Fruit fly (Drosophila melanogaster) whole organism, embryonic: ENCODE measurements around the gene JMJD4.

Source experiments
- BEAF-32 ChIP-seq: fragments of 200-800 bp; sonication (Bioruptor generic); optimal IDR thresholded peaks from 3 replicates; lab custom pipeline; 2017; ENCODE audit warnings: missing biosample characterization, missing genetic modification characterization, mild to moderate bottlenecking, moderate library complexity, missing genetic modification reagents
- BtbVII ChIP-seq: fragments of 200-800 bp; sonication (Bioruptor generic); optimal IDR thresholded peaks from 3 replicates; lab custom pipeline; 2017; ENCODE audit warnings: missing biosample characterization, mild to moderate bottlenecking, missing genetic modification characterization
- CG10321 ChIP-seq: fragments of 200-800 bp; sonication (Bioruptor generic); IDR thresholded peaks from 2 replicates; pipeline ENCODE4 v1.3.6; 2022; ENCODE audit warnings: missing biosample characterization, missing genetic modification characterization
- CG11247 ChIP-seq: fragments of 200-800 bp; sonication (Bioruptor generic); IDR thresholded peaks from 2 replicates; pipeline ENCODE4 v1.3.6; 2022; ENCODE audit warnings: missing biosample characterization, missing genetic modification characterization
- CG11456 ChIP-seq: fragments of 200-800 bp; sonication (Bioruptor generic); IDR thresholded peaks from 3 replicates; pipeline ENCODE4 v1.3.6; 2022; ENCODE audit warnings: missing biosample characterization, missing genetic modification characterization
- CG11695 ChIP-seq: fragments of 200-800 bp; sonication (Bioruptor generic); IDR thresholded peaks from 3 replicates; pipeline ENCODE4 v1.3.6; 2022; ENCODE audit warnings: missing biosample characterization, missing genetic modification characterization
- CG12155 ChIP-seq: fragments of 200-800 bp; sonication (Bioruptor generic); optimal IDR thresholded peaks from 3 replicates; lab custom pipeline; 2016; ENCODE audit warnings: missing biosample characterization, missing genetic modification characterization
- CG13123 ChIP-seq: fragments of 200-800 bp; sonication (Bioruptor generic); optimal IDR thresholded peaks from 2 replicates; lab custom pipeline; 2016; ENCODE audit warnings: missing biosample characterization, missing genetic modification characterization
- CG13894 ChIP-seq: fragments of 200-800 bp; sonication (Bioruptor generic); optimal IDR thresholded peaks from 3 replicates; lab custom pipeline; 2018; ENCODE audit warnings: missing biosample characterization, mild to moderate bottlenecking, missing genetic modification characterization, moderate library complexity
- CG15696 ChIP-seq: fragments of 200-800 bp; sonication (Bioruptor generic); optimal IDR thresholded peaks from 2 replicates; lab custom pipeline; 2019; ENCODE audit warnings: missing biosample characterization, mild to moderate bottlenecking, missing genetic modification characterization, moderate library complexity
- CG18011 ChIP-seq: fragments of 200-800 bp; sonication (Bioruptor generic); optimal IDR thresholded peaks from 2 replicates; lab custom pipeline; 2017; ENCODE audit warnings: missing biosample characterization, missing genetic modification characterization, mild to moderate bottlenecking, moderate library complexity, missing genotype
- CG18619 ChIP-seq: fragments of 200-800 bp; sonication (Bioruptor generic); optimal IDR thresholded peaks from 3 replicates; lab custom pipeline; 2017; ENCODE audit warnings: missing biosample characterization, mild to moderate bottlenecking, missing genetic modification characterization
- CG4424 ChIP-seq: fragments of 200-800 bp; sonication (Bioruptor generic); optimal IDR thresholded peaks from 3 replicates; lab custom pipeline; 2016; ENCODE audit warnings: missing biosample characterization, missing genetic modification characterization
- CG7928 ChIP-seq: fragments of 200-800 bp; sonication (Bioruptor generic); optimal IDR thresholded peaks from 2 replicates; lab custom pipeline; 2017; ENCODE audit warnings: missing biosample characterization, mild to moderate bottlenecking, missing genetic modification characterization
- CTCF ChIP-seq: fragments of 200-800 bp; sonication (Bioruptor generic); optimal IDR thresholded peaks from 2 replicates; lab custom pipeline; 2017; ENCODE audit warnings: missing biosample characterization, mild to moderate bottlenecking, missing genetic modification characterization, moderate library complexity
- D19B ChIP-seq: fragments of 200-800 bp; sonication (Bioruptor generic); optimal IDR thresholded peaks from 2 replicates; lab custom pipeline; 2017; ENCODE audit warnings: missing biosample characterization, mild to moderate bottlenecking, missing genetic modification characterization
- Dbx ChIP-seq: fragments of 200-800 bp; sonication (Bioruptor generic); IDR thresholded peaks from 3 replicates; pipeline ENCODE4 v1.3.6; 2022; ENCODE audit warnings: missing biosample characterization, missing genetic modification characterization
- Dip3 ChIP-seq: fragments of 200-800 bp; sonication (Bioruptor generic); optimal IDR thresholded peaks from 3 replicates; lab custom pipeline; 2016; ENCODE audit warnings: missing biosample characterization, missing genetic modification characterization
- HHEX ChIP-seq: fragments of 200-800 bp; sonication (Bioruptor generic); optimal IDR thresholded peaks from 3 replicates; lab custom pipeline; 2017; ENCODE audit warnings: missing biosample characterization, mild to moderate bottlenecking, missing genetic modification characterization, missing genetic modification reagents
- HmgZ ChIP-seq: fragments of 200-800 bp; sonication (Bioruptor generic); optimal IDR thresholded peaks from 2 replicates; lab custom pipeline; 2018; ENCODE audit warnings: missing biosample characterization, mild to moderate bottlenecking, missing genetic modification characterization
- NfI ChIP-seq: fragments of 200-800 bp; sonication (Bioruptor generic); optimal IDR thresholded peaks from 3 replicates; lab custom pipeline; 2018; ENCODE audit warnings: missing biosample characterization, mild to moderate bottlenecking, missing genetic modification characterization, moderate library complexity
- Pdp1 ChIP-seq, 2 experiments: fragments of 200-800 bp; sonication (Bioruptor generic); optimal IDR thresholded peaks; 3 replicates each; lab custom pipeline; 2016; ENCODE audit warnings: missing biosample characterization in 2 of 2, missing genetic modification characterization in 2 of 2, mild to moderate bottlenecking in 1 of 2, moderate library complexity in 1 of 2
- Tbp ChIP-seq: fragments of >200 bp; optimal IDR thresholded peaks from 2 replicates; lab custom pipeline; 2018; ENCODE audit warnings: missing biosample characterization, missing genetic modification characterization
- bcd ChIP-seq: fragments of 200-800 bp; sonication (Bioruptor generic); optimal IDR thresholded peaks from 2 replicates; lab custom pipeline; 2017; ENCODE audit warnings: missing biosample characterization, mild to moderate bottlenecking, missing genetic modification characterization
- bowl ChIP-seq: fragments of 200-800 bp; sonication (Bioruptor generic); IDR thresholded peaks from 2 replicates; pipeline ENCODE4 v1.3.6; 2022; ENCODE audit warnings: missing biosample characterization, missing genetic modification characterization
- caup ChIP-seq: fragments of 200-800 bp; sonication (Bioruptor generic); optimal IDR thresholded peaks from 3 replicates; lab custom pipeline; 2017; ENCODE audit warnings: missing biosample characterization, mild to moderate bottlenecking, missing genetic modification characterization, moderate library complexity; ENCODE audit not compliant: severe bottlenecking
- chinmo ChIP-seq: fragments of 200-800 bp; sonication (Bioruptor generic); IDR thresholded peaks from 4 replicates; pipeline ENCODE4 v1.3.6; 2022; ENCODE audit warnings: missing biosample characterization, missing genetic modification characterization; ENCODE audit not compliant: partially characterized antibody
- chn ChIP-seq: fragments of 200-800 bp; sonication (Bioruptor generic); optimal IDR thresholded peaks from 2 replicates; lab custom pipeline; 2016; ENCODE audit warnings: missing biosample characterization, missing genetic modification characterization
- ci ChIP-seq: fragments of 200-800 bp; sonication (Bioruptor generic); IDR thresholded peaks from 3 replicates; pipeline ENCODE4 v1.3.6; 2022; ENCODE audit warnings: missing biosample characterization, missing genetic modification characterization
- cwo ChIP-seq: fragments of 200-800 bp; sonication (Bioruptor generic); optimal IDR thresholded peaks from 3 replicates; lab custom pipeline; 2017; ENCODE audit warnings: missing biosample characterization, missing genetic modification characterization, mild to moderate bottlenecking, moderate library complexity, missing genetic modification reagents
- ftz-f1 ChIP-seq: fragments of 200-800 bp; sonication (Bioruptor generic); optimal IDR thresholded peaks from 2 replicates; lab custom pipeline; 2016; ENCODE audit warnings: missing biosample characterization, missing genetic modification characterization
- gcm ChIP-seq: fragments of 200-800 bp; sonication (Bioruptor generic); optimal IDR thresholded peaks from 2 replicates; lab custom pipeline; 2019; ENCODE audit warnings: missing biosample characterization, mild to moderate bottlenecking, missing genetic modification characterization, moderate library complexity
- gro ChIP-seq: fragments of 200-800 bp; sonication (Bioruptor generic); optimal IDR thresholded peaks from 2 replicates; lab custom pipeline; 2016; ENCODE audit warnings: missing biosample characterization, missing genetic modification characterization
- gsb-n ChIP-seq: fragments of 200-800 bp; sonication (Bioruptor generic); optimal IDR thresholded peaks from 3 replicates; lab custom pipeline; 2018; ENCODE audit warnings: missing biosample characterization, mild to moderate bottlenecking, missing genetic modification characterization
- hbn ChIP-seq: fragments of 200-800 bp; sonication (Bioruptor generic); IDR thresholded peaks from 2 replicates; pipeline ENCODE4 v1.3.6; 2022; ENCODE audit warnings: missing biosample characterization, missing genetic modification characterization; ENCODE audit not compliant: partially characterized antibody
- hkb ChIP-seq, 2 experiments: fragments of 200-800 bp in 1 of 2; fragments of >200 bp in 1 of 2; sonication (Bioruptor generic) in 1 of 2; IDR thresholded peaks in 1 of 2; optimal IDR thresholded peaks in 1 of 2; 2 replicates each; pipeline versions ENCODE4 v1.3.6 to Lab custom; 2017 to 2022; ENCODE audit warnings: missing biosample characterization in 1 of 2, missing genetic modification characterization in 1 of 2
- kay ChIP-seq: fragments of 200-800 bp; sonication (Bioruptor generic); optimal IDR thresholded peaks from 2 replicates; lab custom pipeline; 2016; ENCODE audit warnings: missing biosample characterization, missing genetic modification characterization
- lbe ChIP-seq: fragments of 200-800 bp; sonication (Bioruptor generic); optimal IDR thresholded peaks from 2 replicates; lab custom pipeline; 2016; ENCODE audit warnings: missing biosample characterization, mild to moderate bottlenecking, missing genetic modification characterization
- lilli ChIP-seq: fragments of 200-800 bp; sonication (Bioruptor generic); optimal IDR thresholded peaks from 3 replicates; lab custom pipeline; 2016; ENCODE audit warnings: missing biosample characterization, missing genetic modification characterization
- mirr ChIP-seq: fragments of 200-800 bp; sonication (Bioruptor generic); optimal IDR thresholded peaks from 3 replicates; lab custom pipeline; 2018; ENCODE audit warnings: missing biosample characterization, mild to moderate bottlenecking, missing genetic modification characterization
- p53 ChIP-seq: fragments of 200-800 bp; sonication (Bioruptor generic); optimal IDR thresholded peaks from 2 replicates; lab custom pipeline; 2016; ENCODE audit warnings: missing biosample characterization, missing genetic modification characterization
- pan ChIP-seq, 4 experiments: fragments of >200 bp in 3 of 4; fragments of 200-800 bp in 1 of 4; sonication (Bioruptor generic) in 1 of 4; optimal IDR thresholded peaks in 3 of 4; IDR thresholded peaks in 1 of 4; 2 replicates each; pipeline versions ENCODE4 v1.3.6 to Lab custom; 2017 to 2022; ENCODE audit warnings: missing biosample characterization in 2 of 4, missing genetic modification characterization in 2 of 4, mixed read lengths in 1 of 4
- row ChIP-seq: fragments of 200-800 bp; sonication (Bioruptor generic); IDR thresholded peaks from 3 replicates; pipeline ENCODE4 v1.3.6; 2022; ENCODE audit warnings: missing biosample characterization, missing genetic modification characterization
- sob ChIP-seq: fragments of 200-800 bp; sonication (Bioruptor generic); IDR thresholded peaks from 2 replicates; pipeline ENCODE4 v1.3.6; 2022; ENCODE audit warnings: missing biosample characterization, missing genetic modification characterization
- sr ChIP-seq: fragments of 200-800 bp; sonication (Bioruptor generic); IDR thresholded peaks from 3 replicates; pipeline ENCODE4 v1.3.6; 2022; ENCODE audit warnings: missing biosample characterization, missing genetic modification characterization
- vvl ChIP-seq: fragments of 200-800 bp; sonication (Bioruptor generic); IDR thresholded peaks from 2 replicates; pipeline ENCODE4 v1.3.6; 2022; ENCODE audit warnings: missing biosample characterization, missing genetic modification characterization
- z ChIP-seq: fragments of 200-800 bp; sonication (Bioruptor generic); IDR thresholded peaks from 3 replicates; pipeline ENCODE4 v1.3.6; 2022; ENCODE audit warnings: missing biosample characterization, missing genetic modification characterization

Gene JMJD4

DNA sequence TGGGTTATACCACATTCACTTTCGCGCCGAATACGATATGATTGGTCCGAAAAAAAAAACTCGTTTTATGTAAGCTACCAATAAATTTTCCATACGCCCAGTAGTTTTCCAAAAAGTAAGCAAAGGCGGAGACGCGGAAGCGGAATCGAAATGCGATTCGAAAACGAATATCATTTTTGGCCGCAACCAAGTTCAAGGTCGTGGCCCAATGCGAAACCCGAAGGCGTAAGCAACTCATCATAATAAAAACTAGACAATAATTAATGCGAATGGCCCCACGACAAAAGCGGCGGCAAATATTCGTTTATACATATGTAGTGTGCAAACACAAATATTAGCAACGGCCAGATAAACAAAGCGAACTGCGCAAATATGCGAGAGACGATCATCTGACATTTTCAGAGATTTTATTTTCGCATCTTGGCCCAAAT, 22.6 kb downstream of the JMJD4 start (continued):
- TF ChIP-seq Tbp (GFP tag; lab: Kevin White, UChicago) (no peak), ftz-f1 (GFP tag; lab: Kevin White, UChicago) (peak; percentile 89), CG4424 (GFP tag; lab: Kevin White, UChicago) (no peak), ci (GFP tag; lab: Robert Waterston, UW) (no peak), vvl (GFP tag; lab: Robert Waterston, UW) (peak; percentile 35; the same call in 1 of the 2 replicates), CG15696 (tag; lab: Kevin White, UChicago) (no peak), CG11695 (GFP tag; lab: Robert Waterston, UW) (0 out of 3 replicates have a peak, but pooled peaks have one; percentile 49), chn (no peak), Pdp1 (GFP tag; optimal IDR thresholded peaks at IDR 0.05; lab: Kevin White, UChicago) (peak in 1 of 2 experiments; percentile 86), z (no peak), p53 (GFP tag; lab: Kevin White, UChicago) (no peak), bcd (peak; percentile 31), NfI (GFP tag; lab: Kevin White, UChicago) (no peak), row (no peak), gro (GFP tag; lab: Kevin White, UChicago) (peak; percentile 66), cwo (GFP tag; lab: Kevin White, UChicago) (peak; percentile 55), pan (optimal IDR thresholded peaks at IDR 0.05; lab: Kevin White, UChicago) (no peak), pan (GFP tag; optimal IDR thresholded peaks at IDR 0.05 in 1 of 2, IDR thresholded peaks at IDR 0.05 in 1 of 2) (peak in 1 of 2 experiments; percentile 16), CG10321 (GFP tag; lab: Robert Waterston, UW) (peak; percentile 44; the same call in 1 of the 2 replicates), mirr (GFP tag; lab: Kevin White, UChicago) (peak; percentile 2), bowl (GFP tag; lab: Robert Waterston, UW) (no peak), hkb (optimal IDR thresholded peaks at IDR 0.05; lab: Kevin White, UChicago) (no peak), hkb (GFP tag; IDR thresholded peaks at IDR 0.05; lab: Robert Waterston, UW) (peak; percentile 29; the same call in 1 of the 2 replicates), CG13123 (GFP tag; lab: Kevin White, UChicago) (no peak), sr (GFP tag; lab: Robert Waterston, UW) (peak; percentile 43; the same call in 2 of the 3 replicates), CG7928 (GFP tag; lab: Kevin White, UChicago) (peak; percentile 54), BEAF-32 (GFP tag; lab: Kevin White, UChicago) (no peak), CG18011 (peak; percentile 51), sob (GFP tag; lab: Robert Waterston, UW) (peak; percentile 50; the same call in 1 of the 2 replicates), lilli (peak; percentile 46), lbe (GFP tag; lab: Kevin White, UChicago) (no peak), HHEX (GFP tag; lab: Kevin White, UChicago) (peak; percentile 27), HmgZ (peak; percentile 12), CTCF (GFP tag; lab: Kevin White, UChicago) (no peak), gsb-n (no peak), Dip3 (GFP tag; lab: Kevin White, UChicago) (peak; percentile 38), kay (no peak), BtbVII (peak; percentile 67), caup (GFP tag; lab: Kevin White, UChicago) (peak; percentile 82), CG18619 (GFP tag; lab: Kevin White, UChicago) (peak; percentile 48), CG11456 (GFP tag; lab: Robert Waterston, UW) (peak; percentile 46; the same call in 1 of the 3 replicates), chinmo (GFP tag; lab: Robert Waterston, UW) (peak; percentile 87; the same call in 3 of the 4 replicates), hbn (GFP tag; lab: Robert Waterston, UW) (no peak), D19B (GFP tag; lab: Kevin White, UChicago) (peak; percentile 24), Dbx (0 out of 3 replicates have a peak, but pooled peaks have one; percentile 52), gcm (GFP tag; lab: Kevin White, UChicago) (no peak), CG12155 (GFP tag; lab: Kevin White, UChicago) (no peak), CG11247 (peak; percentile 17; the same call in 1 of the 2 replicates), CG13894 (peak; percentile 26)
- TF ChIP-seq, all 482 proteins: peak for 117
